Fruit fly (Drosophila melanogaster): ENCODE results near the gene gogo.

dm6 chr3L:20317751-20318150, 22.8 kb upstream of the gogo start:
- TF ChIP-seq lz (GFP tag; optimal IDR thresholded peaks at IDR 0.05) (no peak), Blimp-1 (GFP tag; optimal IDR thresholded peaks at IDR 0.05) (no peak), CG3919 (GFP tag; optimal IDR thresholded peaks at IDR 0.05) (no peak), net (GFP tag; optimal IDR thresholded peaks at IDR 0.05) (no peak), salr (GFP tag; optimal IDR thresholded peaks at IDR 0.05) (no peak), Hr39 (GFP tag; optimal IDR thresholded peaks at IDR 0.05) (no peak), topi (GFP tag; optimal IDR thresholded peaks at IDR 0.05) (no peak), CG11762 (GFP tag; optimal IDR thresholded peaks at IDR 0.05; ENCODE audit: insufficient read depth) (no peak), CG6854 (GFP tag; optimal IDR thresholded peaks at IDR 0.05) (no peak), fkh (GFP tag; optimal IDR thresholded peaks at IDR 0.05) (no peak)
